Worm (Caenorhabditis elegans): Measurements from ENCODE around the gene sknr-1.

- no peak for TF ChIP-seq odd-2 (tag; optimal IDR thresholded peaks at IDR 0.05)
- no peak for TF ChIP-seq hlh-30 (tag; optimal IDR thresholded peaks at IDR 0.05; ENCODE audit: insufficient read depth)
- TF ChIP-seq ceh-31 (tag; optimal IDR thresholded peaks at IDR 0.05): no peak
- no peak for TF ChIP-seq npax-4 (tag; optimal IDR thresholded peaks at IDR 0.05)
- no peak for TF ChIP-seq Y22D7AL.16 (tag; optimal IDR thresholded peaks at IDR 0.05)
- no peak for TF ChIP-seq unc-42 (tag; optimal IDR thresholded peaks at IDR 0.05)
Measured at ce11 chrV:2601817-2602216, 23.4 kb downstream of the sknr-1 start.

Measured in whole organism, late embryonic.